Fruit fly (Drosophila melanogaster): ENCODE measurements around the gene mRpL36.

mRpL36 gene

dm6 chr3L:8127712-8128210 is 2.8 kb upstream of the mRpL36 start, which contains the start of the genes Cds and Uba2 (continued):
- TF ChIP-seq CG10543 (GFP tag; optimal IDR thresholded peaks at IDR 0.05) = peak; percentile 97
- peak; percentile 91 for TF ChIP-seq CG2116 (GFP tag; optimal IDR thresholded peaks at IDR 0.05)
- peak; percentile 88 for TF ChIP-seq E2f1 (GFP tag; IDR thresholded peaks at IDR 0.05)
- TF ChIP-seq Aef1 (GFP tag; IDR thresholded peaks at IDR 0.05) = peak; percentile 88
- peak; percentile 71 for TF ChIP-seq Bteb2 (GFP tag; optimal IDR thresholded peaks at IDR 0.05)
- peak; percentile 85 for TF ChIP-seq zen (tag; optimal IDR thresholded peaks at IDR 0.05)
- peak; percentile 65 for TF ChIP-seq ro (GFP tag; IDR thresholded peaks at IDR 0.05)
- no peak for TF ChIP-seq Hr39 (optimal IDR thresholded peaks at IDR 0.05)
- peak; percentile 86; the same call in 1 of the 2 replicates for TF ChIP-seq CG32767 (GFP tag; IDR thresholded peaks at IDR 0.05)
- peak; percentile 92 for TF ChIP-seq Ada2b (GFP tag; IDR thresholded peaks at IDR 0.05)
- peak; percentile 63 for TF ChIP-seq dimm (GFP tag; IDR thresholded peaks at IDR 0.05)
- peak; percentile 50 for TF ChIP-seq CG1603 (tag; optimal IDR thresholded peaks at IDR 0.05)
- TF ChIP-seq CG16779 (GFP tag; IDR thresholded peaks at IDR 0.05) = peak; percentile 87
- no peak for TF ChIP-seq CG42726 (GFP tag; IDR thresholded peaks at IDR 0.05; ENCODE audit: partially characterized antibody)
- TF ChIP-seq CG11247 (GFP tag; IDR thresholded peaks at IDR 0.05) = peak; percentile 92
- peak; percentile 69 for TF ChIP-seq Nf-YA (GFP tag; IDR thresholded peaks at IDR 0.05)
- peak; percentile 77 for TF ChIP-seq ap (GFP tag; IDR thresholded peaks at IDR 0.05)
- 0 out of 2 replicates have a peak, but pooled peaks have one; percentile 29 for TF ChIP-seq unc-4 (GFP tag; IDR thresholded peaks at IDR 0.05; ENCODE audit: partially characterized antibody)
- TF ChIP-seq CG18476 (GFP tag; optimal IDR thresholded peaks at IDR 0.05) = peak; percentile 86
- no peak for TF ChIP-seq jing (GFP tag; optimal IDR thresholded peaks at IDR 0.05)
- peak; percentile 95 for TF ChIP-seq caup (GFP tag; optimal IDR thresholded peaks at IDR 0.05; ENCODE audit: severe bottlenecking)
- TF ChIP-seq ind (GFP tag; optimal IDR thresholded peaks at IDR 0.05) = peak; percentile 96
- TF ChIP-seq crp (GFP tag; optimal IDR thresholded peaks at IDR 0.05) = peak in 1 of 2 experiments; percentile 63
- peak; percentile 82 for TF ChIP-seq twi (tag; optimal IDR thresholded peaks at IDR 0.05)
- peak; percentile 11 for TF ChIP-seq btn (GFP tag; optimal IDR thresholded peaks at IDR 0.05)
- TF ChIP-seq CG12104 (GFP tag; optimal IDR thresholded peaks at IDR 0.05) = peak; percentile 91
- TF ChIP-seq CG9932 (GFP tag; IDR thresholded peaks at IDR 0.05) = peak; percentile 98
- peak; percentile 95 for TF ChIP-seq CG3281 (GFP tag; optimal IDR thresholded peaks at IDR 0.05)
- no peak for TF ChIP-seq gsb-n (tag; optimal IDR thresholded peaks at IDR 0.05)
- TF ChIP-seq sim (GFP tag; IDR thresholded peaks at IDR 0.05) = 0 out of 2 replicates have a peak, but pooled peaks have one; percentile 28
- TF ChIP-seq CG10565 (GFP tag; optimal IDR thresholded peaks at IDR 0.05) = peak; percentile 19
- TF ChIP-seq CG34376 (GFP tag; optimal IDR thresholded peaks at IDR 0.05) = peak; percentile 93
- peak; percentile 61 for TF ChIP-seq Bdp1 (GFP tag; optimal IDR thresholded peaks at IDR 0.05)
- peak; percentile 77 for TF ChIP-seq chm (GFP tag; IDR thresholded peaks at IDR 0.05)
- TF ChIP-seq peb (GFP tag; IDR thresholded peaks at IDR 0.05) = no peak
- TF ChIP-seq da (GFP tag; optimal IDR thresholded peaks at IDR 0.05) = no peak
- peak; percentile 59; the same call in 1 of the 2 replicates for TF ChIP-seq sens-2 (GFP tag; IDR thresholded peaks at IDR 0.05)
- peak; percentile 60 for TF ChIP-seq Mes4 (GFP tag; optimal IDR thresholded peaks at IDR 0.05)
- peak; percentile 53 for TF ChIP-seq NC2β (GFP tag; optimal IDR thresholded peaks at IDR 0.05)
- TF ChIP-seq hb (GFP tag; IDR thresholded peaks at IDR 0.05; ENCODE audit: partially characterized antibody) = no peak
- peak; percentile 60 for TF ChIP-seq CG1792 (GFP tag; optimal IDR thresholded peaks at IDR 0.05)
- TF ChIP-seq sisA (GFP tag; IDR thresholded peaks at IDR 0.05) = peak; percentile 90
- TF ChIP-seq CG4424 (GFP tag; optimal IDR thresholded peaks at IDR 0.05) = peak; percentile 94
- no peak for TF ChIP-seq fru (optimal IDR thresholded peaks at IDR 0.05)
- TF ChIP-seq CG3726 (GFP tag; IDR thresholded peaks at IDR 0.05) = peak; percentile 75; the same call in 2 of the 3 replicates
- peak; percentile 87 for TF ChIP-seq Rx (GFP tag; IDR thresholded peaks at IDR 0.05)
- peak; percentile 84 for TF ChIP-seq Drgx (GFP tag; IDR thresholded peaks at IDR 0.05)
- TF ChIP-seq usp (GFP tag; optimal IDR thresholded peaks at IDR 0.05) = no peak
- TF ChIP-seq CG14965 (GFP tag; optimal IDR thresholded peaks at IDR 0.05; ENCODE audit: borderline replicate concordance) = peak; percentile 3
- TF ChIP-seq D19B (GFP tag; optimal IDR thresholded peaks at IDR 0.05) = peak; percentile 85
- peak; percentile 63 for TF ChIP-seq luna (GFP tag; optimal IDR thresholded peaks at IDR 0.05)
- peak; percentile 94 for TF ChIP-seq CG34422 (GFP tag; IDR thresholded peaks at IDR 0.05)

Measured in whole organism, embryonic.